Fruit fly (Drosophila melanogaster) whole organism, pupa: Measurements from ENCODE around the gene CG9922.

Experiments used
- CG15710 ChIP-seq: fragments of 200-800 bp; sonication (Bioruptor generic); optimal IDR thresholded peaks from 2 replicates; lab custom pipeline; 2018; ENCODE audit warnings: missing biosample characterization, mild to moderate bottlenecking, missing genetic modification characterization, moderate library complexity
- CG32121 ChIP-seq: fragments of 200-800 bp; sonication (Bioruptor generic); IDR thresholded peaks from 2 replicates; pipeline ENCODE4 v1.3.6; 2022; ENCODE audit warnings: missing biosample characterization, missing genetic modification characterization
- CG34367 ChIP-seq: fragments of 200-800 bp; sonication (Bioruptor generic); optimal IDR thresholded peaks from 2 replicates; lab custom pipeline; 2018; ENCODE audit warnings: missing biosample characterization, mild to moderate bottlenecking, missing genetic modification characterization
- CG4496 ChIP-seq: fragments of 200-800 bp; sonication (Bioruptor generic); IDR thresholded peaks from 3 replicates; pipeline ENCODE4 v1.3.6; 2022; ENCODE audit warnings: missing biosample characterization, missing genetic modification characterization
- CG8159 ChIP-seq: fragments of 200-800 bp; sonication (Bioruptor generic); optimal IDR thresholded peaks from 3 replicates; lab custom pipeline; 2018; ENCODE audit warnings: missing biosample characterization, mild to moderate bottlenecking, missing genetic modification characterization, moderate library complexity
- CG9948 ChIP-seq: fragments of 200-800 bp; sonication (Bioruptor generic); optimal IDR thresholded peaks from 2 replicates; lab custom pipeline; 2018; ENCODE audit warnings: missing biosample characterization, mild to moderate bottlenecking, missing genetic modification characterization, moderate library complexity
- EcR ChIP-seq: fragments of 200-800 bp; sonication (Bioruptor generic); optimal IDR thresholded peaks from 3 replicates; lab custom pipeline; 2019; ENCODE audit warnings: missing biosample characterization, missing genetic modification characterization, mild to moderate bottlenecking, moderate library complexity, missing genetic modification reagents
- Ets98B ChIP-seq: fragments of 200-800 bp; sonication (Bioruptor generic); IDR thresholded peaks from 2 replicates; pipeline ENCODE4 v1.3.6; 2022; ENCODE audit warnings: missing biosample characterization, missing genetic modification characterization
- Pif1A ChIP-seq: fragments of 200-800 bp; sonication (Bioruptor generic); optimal IDR thresholded peaks from 3 replicates; lab custom pipeline; 2016; ENCODE audit warnings: missing biosample characterization, missing genetic modification characterization
- Pif1B ChIP-seq: fragments of 200-800 bp; sonication (Bioruptor generic); optimal IDR thresholded peaks from 3 replicates; lab custom pipeline; 2016; ENCODE audit warnings: missing biosample characterization, missing genetic modification characterization
- fd96Ca ChIP-seq: fragments of 200-800 bp; sonication (Bioruptor generic); IDR thresholded peaks from 3 replicates; pipeline ENCODE4 v1.3.6; 2022; ENCODE audit warnings: missing biosample characterization, missing genetic modification characterization
- rn ChIP-seq: fragments of 200-800 bp; sonication (Bioruptor generic); IDR thresholded peaks from 2 replicates; pipeline ENCODE4 v1.3.6; 2022; ENCODE audit warnings: missing biosample characterization, missing genetic modification characterization

- TF ChIP-seq Ets98B (GFP tag; lab: Robert Waterston, UW) (no peak), rn (GFP tag; lab: Robert Waterston, UW) (no peak), CG4496 (GFP tag; lab: Robert Waterston, UW) (no peak), CG34367 (tag; lab: Kevin White, UChicago) (no peak), EcR (GFP tag; lab: Kevin White, UChicago) (peak; percentile 81), CG8159 (tag; lab: Kevin White, UChicago) (no peak), Pif1A (GFP tag; lab: Kevin White, UChicago) (no peak), fd96Ca (GFP tag; lab: Robert Waterston, UW) (no peak), Pif1B (GFP tag; lab: Kevin White, UChicago) (no peak), CG15710 (no peak), CG9948 (tag; lab: Kevin White, UChicago) (no peak), CG32121 (GFP tag; lab: Robert Waterston, UW) (no peak)
Measured at dm6 chr3R:14026953-14027721, 9.1 kb downstream of the CG9922 start.
